Fruit fly (Drosophila melanogaster): ENCODE measurements around the gene CG6938.

The CG6938 gene

DNA sequence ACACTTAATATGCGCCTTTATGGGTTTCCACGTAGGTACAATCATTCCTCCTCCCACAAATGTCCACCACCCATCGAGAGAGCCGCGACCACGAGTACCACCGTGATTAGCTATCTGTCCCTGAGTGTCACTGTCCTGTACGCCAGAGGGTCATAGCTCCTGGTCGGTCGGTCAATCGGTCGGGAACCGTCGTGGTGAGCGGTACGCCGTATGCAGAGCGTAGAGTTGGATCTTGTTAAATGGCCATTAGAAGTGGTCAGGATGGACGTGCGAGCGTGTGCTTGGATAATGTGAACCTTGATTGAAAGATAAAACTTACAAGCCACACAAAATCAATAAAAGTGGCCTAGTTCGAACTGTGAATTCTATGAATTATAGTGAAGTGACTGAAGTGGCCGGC lies at the start of gene CG6938:
TSS of gene CG6938 (plus strand) at position 301 of the 400 bp plus-strand sequence.
- TF ChIP-seq ttk (optimal IDR thresholded peaks at IDR 0.05) (no peak), h (optimal IDR thresholded peaks at IDR 0.05) (no peak), Myc (optimal IDR thresholded peaks at IDR 0.05) (no peak), Sin3A (optimal IDR thresholded peaks at IDR 0.05) (no peak), psq (optimal IDR thresholded peaks at IDR 0.05) (no peak), insv (optimal IDR thresholded peaks at IDR 0.05) (no peak)

DNA sequence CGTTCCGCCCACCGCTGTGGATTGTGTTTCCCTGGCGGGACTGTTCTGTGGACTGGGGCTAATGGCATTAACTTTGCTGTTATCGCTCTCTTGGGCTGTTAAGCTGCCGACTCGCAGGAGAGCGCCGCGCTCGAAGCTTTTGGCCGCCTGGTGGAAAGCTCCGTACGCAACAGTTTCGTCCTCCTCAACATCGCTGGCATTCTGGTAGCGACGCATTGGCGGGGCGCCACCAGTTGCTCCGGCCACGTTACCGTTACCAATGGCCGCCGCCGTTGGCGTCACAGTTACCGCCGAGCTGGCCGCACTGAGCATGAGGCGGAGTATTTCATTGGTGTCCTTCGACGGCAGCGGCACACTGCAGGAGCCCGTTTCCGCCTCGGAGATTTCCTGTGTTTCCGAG lies 47.4 kb upstream of the CG6938 start:
- TF ChIP-seq ttk (optimal IDR thresholded peaks at IDR 0.05), result no peak
- TF ChIP-seq psq (optimal IDR thresholded peaks at IDR 0.05), result no peak
- no peak for TF ChIP-seq Sin3A (optimal IDR thresholded peaks at IDR 0.05)
- TF ChIP-seq insv (optimal IDR thresholded peaks at IDR 0.05), result no peak
- no peak for TF ChIP-seq Myc (optimal IDR thresholded peaks at IDR 0.05)
- TF ChIP-seq h (optimal IDR thresholded peaks at IDR 0.05), result no peak

DNA sequence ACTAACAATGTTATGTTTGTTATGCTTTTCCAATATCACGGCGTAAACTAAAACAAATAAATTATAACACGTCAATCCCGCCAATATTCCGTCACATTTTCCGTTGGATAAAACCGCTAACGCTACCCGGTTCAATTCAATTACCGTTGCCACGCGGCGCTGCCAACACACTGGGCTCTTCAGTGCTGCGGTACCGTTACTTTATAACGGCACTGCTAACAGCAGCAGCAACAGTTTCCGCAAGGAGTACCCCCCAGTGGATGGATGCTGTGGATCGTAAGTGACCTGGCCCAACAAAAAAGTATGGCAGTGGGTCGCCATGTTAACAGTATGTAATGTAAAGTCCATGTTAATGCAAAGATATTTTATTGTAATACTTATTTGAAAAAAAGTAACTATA lies 46.0 kb upstream of the CG6938 start, which contains the start of gene CG44837:
TSS of gene CG44837 (minus strand) at position 157 of the 400 bp plus-strand sequence.
- TF ChIP-seq psq (optimal IDR thresholded peaks at IDR 0.05) (no peak), insv (optimal IDR thresholded peaks at IDR 0.05) (no peak), h (optimal IDR thresholded peaks at IDR 0.05) (no peak), ttk (optimal IDR thresholded peaks at IDR 0.05) (no peak), Myc (optimal IDR thresholded peaks at IDR 0.05) (no peak), Sin3A (optimal IDR thresholded peaks at IDR 0.05) (no peak)

DNA sequence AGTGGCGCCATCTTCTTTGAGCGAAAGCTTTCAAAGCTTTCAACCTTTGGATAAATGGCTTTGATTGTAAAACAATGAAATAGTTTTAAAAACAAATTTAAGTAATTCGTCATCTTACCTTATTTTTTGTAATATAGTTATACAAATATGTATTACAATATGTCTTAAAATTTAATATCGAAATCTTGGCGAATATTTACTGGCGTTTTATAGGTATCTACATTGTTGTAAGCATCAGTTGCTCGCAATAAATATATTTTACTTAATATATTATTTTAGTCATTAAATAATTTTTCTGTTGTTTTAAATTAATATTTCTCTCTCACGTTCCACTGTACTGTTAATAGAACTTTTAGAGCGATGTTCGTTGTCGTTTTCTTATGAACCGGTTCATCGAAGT lies 43.1 kb upstream of the CG6938 start, which contains the start of gene Rpt4R:
TSS of gene Rpt4R (plus strand) at position 301 of the 400 bp plus-strand sequence.
- TF ChIP-seq insv (optimal IDR thresholded peaks at IDR 0.05) (no peak), Sin3A (optimal IDR thresholded peaks at IDR 0.05) (no peak), Myc (optimal IDR thresholded peaks at IDR 0.05) (no peak), h (optimal IDR thresholded peaks at IDR 0.05) (no peak), psq (optimal IDR thresholded peaks at IDR 0.05) (no peak), ttk (optimal IDR thresholded peaks at IDR 0.05) (no peak)

DNA sequence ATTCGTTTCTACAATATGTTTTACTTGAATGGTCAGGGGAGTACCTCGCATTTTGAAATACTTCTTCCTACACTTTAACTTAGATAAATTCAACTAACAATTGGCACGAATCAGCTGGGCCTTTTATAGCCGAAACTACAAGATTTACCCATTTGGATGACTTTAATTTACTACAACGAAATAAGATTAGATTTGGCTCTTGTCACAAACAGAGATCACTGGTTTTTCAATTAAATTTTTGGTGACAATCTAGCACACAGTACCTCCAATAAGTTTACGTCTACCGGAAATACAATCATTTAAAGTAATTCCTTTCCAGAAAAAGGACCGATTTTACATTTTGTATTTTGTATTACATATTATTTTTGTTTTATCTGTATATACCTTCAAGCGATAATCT lies 40.0 kb upstream of the CG6938 start, which contains the start of gene CG5883:
TSS of gene CG5883 (minus strand) at position 101 of the 400 bp plus-strand sequence.
- no peak for TF ChIP-seq insv (optimal IDR thresholded peaks at IDR 0.05)
- no peak for TF ChIP-seq Myc (optimal IDR thresholded peaks at IDR 0.05)
- no peak for TF ChIP-seq psq (optimal IDR thresholded peaks at IDR 0.05)
- no peak for TF ChIP-seq ttk (optimal IDR thresholded peaks at IDR 0.05)
- no peak for TF ChIP-seq h (optimal IDR thresholded peaks at IDR 0.05)
- no peak for TF ChIP-seq Sin3A (optimal IDR thresholded peaks at IDR 0.05)

DNA sequence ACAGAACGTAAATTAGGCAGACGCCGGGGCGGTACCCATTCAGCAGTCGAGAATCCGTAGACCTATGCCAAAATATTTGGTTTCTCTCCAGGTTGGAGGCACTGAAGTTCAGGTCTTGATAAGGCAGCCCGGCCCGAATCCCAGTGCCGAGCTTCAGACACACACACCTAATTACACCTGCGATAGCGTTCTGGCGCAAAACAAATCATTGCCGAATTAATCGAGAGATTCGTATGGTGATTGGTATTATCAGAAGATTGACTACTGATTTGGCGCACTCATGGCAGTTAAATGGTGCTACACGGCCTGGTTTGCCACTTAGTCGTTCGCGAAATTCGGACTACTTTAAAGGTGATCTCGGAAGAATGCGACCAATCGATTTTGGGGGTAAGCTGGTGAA lies 37.3 kb upstream of the CG6938 start, which contains the start of gene CG7252:
TSS of gene CG7252 (plus strand) at position 319 of the 400 bp plus-strand sequence.
- no peak for TF ChIP-seq insv (optimal IDR thresholded peaks at IDR 0.05)

DNA sequence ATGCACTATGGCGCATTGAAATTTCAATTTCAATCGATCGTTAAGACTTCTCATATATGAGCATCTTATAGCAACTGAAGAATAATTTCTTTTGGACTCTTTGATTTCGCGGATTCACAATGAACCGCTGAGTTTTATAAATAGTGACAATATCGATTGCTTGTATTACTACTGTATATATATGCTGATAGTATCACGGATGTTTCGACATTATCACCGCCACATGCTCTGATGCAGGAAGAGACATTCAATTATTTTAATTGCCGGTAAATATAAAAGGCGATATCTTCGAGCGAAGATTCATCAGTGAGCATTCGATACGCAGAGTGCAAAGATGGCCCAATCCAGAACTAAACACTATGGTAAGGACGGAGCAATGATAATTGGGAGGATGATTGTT lies 35.2 kb upstream of the CG6938 start, which contains the start of gene CG17826:
TSS of gene CG17826 (plus strand) at position 301 of the 400 bp plus-strand sequence.
- TF ChIP-seq ttk (optimal IDR thresholded peaks at IDR 0.05), result no peak
- TF ChIP-seq Sin3A (optimal IDR thresholded peaks at IDR 0.05), result no peak
- TF ChIP-seq insv (optimal IDR thresholded peaks at IDR 0.05), result no peak
- TF ChIP-seq h (optimal IDR thresholded peaks at IDR 0.05), result no peak
- no peak for TF ChIP-seq Myc (optimal IDR thresholded peaks at IDR 0.05)
- TF ChIP-seq psq (optimal IDR thresholded peaks at IDR 0.05), result no peak

DNA sequence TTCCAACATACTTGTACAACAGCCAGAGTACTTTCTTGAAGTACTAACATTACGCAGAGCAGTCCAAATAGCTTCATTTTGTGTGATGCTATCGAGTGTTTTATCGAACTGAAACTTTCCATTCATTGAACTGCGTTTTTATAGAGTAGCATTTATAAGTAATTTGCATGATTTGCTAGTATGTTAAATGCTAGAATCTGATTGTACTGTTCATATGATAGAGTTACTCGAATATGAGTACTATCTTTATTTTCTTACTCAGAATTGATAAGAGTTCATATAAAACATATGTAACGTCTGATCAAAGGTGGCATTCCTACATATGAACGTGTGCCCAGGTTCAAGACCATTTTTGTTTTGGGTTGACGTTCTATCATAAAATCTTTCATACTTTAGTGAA lies 31.5 kb upstream of the CG6938 start, which contains the start of gene obst-G:
TSS of gene obst-G (minus strand) at position 101 of the 400 bp plus-strand sequence.
- no peak for TF ChIP-seq psq (optimal IDR thresholded peaks at IDR 0.05)
- no peak for TF ChIP-seq h (optimal IDR thresholded peaks at IDR 0.05)
- TF ChIP-seq Sin3A (optimal IDR thresholded peaks at IDR 0.05), result no peak
- no peak for TF ChIP-seq ttk (optimal IDR thresholded peaks at IDR 0.05)
- no peak for TF ChIP-seq Myc (optimal IDR thresholded peaks at IDR 0.05)
- no peak for TF ChIP-seq insv (optimal IDR thresholded peaks at IDR 0.05)

DNA sequence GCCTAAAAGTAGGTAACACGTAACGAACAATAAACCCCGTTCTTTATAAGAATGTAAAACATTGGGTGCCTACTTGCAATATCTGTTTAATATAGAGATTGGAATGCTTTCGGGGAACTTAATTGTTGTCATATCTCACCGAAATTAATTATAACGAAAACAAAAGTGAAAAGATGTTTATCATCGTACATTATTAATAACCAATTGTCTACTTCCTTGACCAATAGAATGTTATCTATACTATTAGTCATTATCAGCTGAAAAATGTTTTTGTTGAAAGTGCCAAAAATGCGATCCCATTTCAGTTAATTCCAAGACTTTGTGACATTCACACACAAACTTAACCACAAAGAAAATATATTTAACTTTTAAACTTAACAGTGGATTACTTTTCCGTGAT lies 30.9 kb upstream of the CG6938 start, which contains the start of gene CG7248:
TSS of gene CG7248 (plus strand) at position 301 of the 400 bp plus-strand sequence.
- TF ChIP-seq ttk (optimal IDR thresholded peaks at IDR 0.05) (no peak), Myc (optimal IDR thresholded peaks at IDR 0.05) (no peak), Sin3A (optimal IDR thresholded peaks at IDR 0.05) (no peak), insv (optimal IDR thresholded peaks at IDR 0.05) (no peak), psq (optimal IDR thresholded peaks at IDR 0.05) (no peak), h (optimal IDR thresholded peaks at IDR 0.05) (no peak)

DNA sequence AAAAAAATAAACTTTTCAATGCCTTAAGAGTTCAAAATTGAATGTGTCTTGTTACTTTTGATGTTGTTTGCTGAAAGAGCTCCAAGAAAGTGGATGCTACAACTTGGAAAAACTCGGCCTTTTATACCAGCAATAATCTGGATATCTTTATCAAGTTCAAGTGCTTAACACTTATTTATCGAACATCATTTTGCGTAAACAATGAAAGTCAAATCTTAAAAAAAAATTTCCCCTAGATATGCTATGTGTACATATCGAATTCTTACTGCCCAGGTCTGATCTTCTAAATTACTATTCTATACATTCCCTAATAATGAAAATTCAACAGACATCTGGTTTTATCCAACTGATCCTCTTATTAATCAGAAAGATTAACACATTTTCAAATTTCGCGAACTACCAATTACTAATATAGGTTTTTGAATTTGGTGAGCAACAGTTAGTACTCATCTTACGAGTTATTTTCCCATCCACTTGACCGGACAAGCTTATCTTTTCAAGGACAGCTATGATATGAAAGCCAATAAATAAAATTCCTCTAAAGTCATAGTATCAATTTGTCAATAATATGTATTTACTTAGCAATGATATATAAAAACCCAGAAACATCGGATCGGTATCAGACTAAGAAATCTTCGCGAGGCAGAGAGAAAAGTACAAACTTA lies 26.9 kb upstream of the CG6938 start, which contains the start of the genes CG11570 and CG43294:
TSS of gene CG11570 (minus strand) at position 101 of the 665 bp plus-strand sequence.
TSS of gene CG43294 (plus strand) at position 615 of the 665 bp plus-strand sequence.
- no peak for TF ChIP-seq psq (optimal IDR thresholded peaks at IDR 0.05)
- TF ChIP-seq Sin3A (optimal IDR thresholded peaks at IDR 0.05), result no peak
- TF ChIP-seq Myc (optimal IDR thresholded peaks at IDR 0.05), result no peak
- TF ChIP-seq insv (optimal IDR thresholded peaks at IDR 0.05), result no peak
- TF ChIP-seq ttk (optimal IDR thresholded peaks at IDR 0.05), result no peak
- no peak for TF ChIP-seq h (optimal IDR thresholded peaks at IDR 0.05)

DNA sequence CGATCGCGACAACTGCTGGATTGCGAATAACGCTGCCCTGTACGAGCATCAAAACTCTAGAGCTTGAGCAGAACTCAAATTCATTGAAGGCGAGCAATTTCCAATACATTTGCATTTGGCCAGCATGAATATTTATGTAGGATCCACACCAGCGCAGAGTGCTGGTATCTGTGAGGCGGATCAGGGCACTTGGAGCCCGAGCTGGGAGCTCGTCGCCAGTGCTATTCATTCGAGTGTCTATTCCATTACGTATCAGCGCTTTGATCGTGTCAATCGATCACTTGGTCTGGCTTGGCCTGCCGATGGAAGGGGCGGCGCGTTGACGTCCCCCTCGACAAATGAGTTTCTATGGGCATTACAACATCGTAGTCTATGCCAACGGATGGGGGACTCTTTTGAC lies 18.6 kb upstream of the CG6938 start, which contains the start of gene prc:
TSS of gene prc (minus strand) at position 28 of the 400 bp plus-strand sequence.
- TF ChIP-seq Sin3A (optimal IDR thresholded peaks at IDR 0.05), result no peak
- no peak for TF ChIP-seq insv (optimal IDR thresholded peaks at IDR 0.05)
- no peak for TF ChIP-seq h (optimal IDR thresholded peaks at IDR 0.05)
- TF ChIP-seq ttk (optimal IDR thresholded peaks at IDR 0.05), result no peak
- TF ChIP-seq Myc (optimal IDR thresholded peaks at IDR 0.05), result no peak
- no peak for TF ChIP-seq psq (optimal IDR thresholded peaks at IDR 0.05)

DNA sequence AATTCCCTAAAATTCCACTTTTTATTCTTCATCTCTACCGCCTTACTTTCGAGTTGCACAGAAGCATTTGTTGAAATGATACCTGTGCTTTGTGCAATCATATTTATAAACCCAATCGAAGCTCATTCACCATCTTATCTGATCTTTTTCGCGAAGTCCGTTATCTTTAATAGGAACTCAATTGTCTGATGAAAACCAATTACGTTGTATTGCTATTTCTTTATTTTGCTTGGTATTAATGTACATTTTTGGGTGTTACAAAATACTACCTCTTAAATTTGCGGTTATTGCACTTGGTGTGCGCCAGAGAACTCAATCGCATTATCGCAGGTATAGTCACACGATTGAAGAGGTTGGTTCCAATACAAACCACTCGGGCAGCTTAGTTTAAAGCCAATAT lies 11.8 kb upstream of the CG6938 start, which contains the start of gene Muc68E:
TSS of gene Muc68E (minus strand) at position 101 of the 400 bp plus-strand sequence.
- TF ChIP-seq h (optimal IDR thresholded peaks at IDR 0.05) (no peak), psq (optimal IDR thresholded peaks at IDR 0.05) (no peak), Sin3A (optimal IDR thresholded peaks at IDR 0.05) (no peak)
